Fruit fly (Drosophila melanogaster) whole organism, embryonic: Measurements from ENCODE around the gene CG14439.

Experiments
- ATbp ChIP-seq: fragments of 200-800 bp; sonication (Bioruptor generic); optimal IDR thresholded peaks from 2 replicates; lab custom pipeline; 2017; ENCODE audit warnings: missing biosample characterization, mild to moderate bottlenecking, missing genetic modification characterization, missing genetic modification reagents
- Bteb2 ChIP-seq: fragments of 200-800 bp; sonication (Bioruptor generic); optimal IDR thresholded peaks from 2 replicates; lab custom pipeline; 2016; ENCODE audit warnings: missing biosample characterization, missing genetic modification characterization
- CG10654 ChIP-seq: fragments of 200-800 bp; sonication (Bioruptor generic); optimal IDR thresholded peaks from 2 replicates; lab custom pipeline; 2016; ENCODE audit warnings: missing biosample characterization, missing genetic modification characterization
- CG11560 ChIP-seq: fragments of 200-800 bp; sonication (Bioruptor generic); IDR thresholded peaks from 3 replicates; pipeline ENCODE4 v1.3.6; 2022; ENCODE audit warnings: missing biosample characterization, missing genetic modification characterization
- CG11723 ChIP-seq: fragments of 200-800 bp; sonication (Bioruptor generic); optimal IDR thresholded peaks from 2 replicates; lab custom pipeline; 2017; ENCODE audit warnings: missing biosample characterization, mild to moderate bottlenecking, missing genetic modification characterization
- CG12104 ChIP-seq: fragments of 200-800 bp; sonication (Bioruptor generic); optimal IDR thresholded peaks from 3 replicates; lab custom pipeline; 2016; ENCODE audit warnings: missing biosample characterization, missing genetic modification characterization
- CG13287 ChIP-seq: fragments of 200-800 bp; sonication (Bioruptor generic); IDR thresholded peaks from 2 replicates; pipeline ENCODE4 v1.3.6; 2022; ENCODE audit warnings: missing biosample characterization, missing genetic modification characterization; ENCODE audit not compliant: partially characterized antibody
- CG13296 ChIP-seq: fragments of 200-800 bp; sonication (Bioruptor generic); optimal IDR thresholded peaks from 3 replicates; lab custom pipeline; 2018; ENCODE audit warnings: missing biosample characterization, mild to moderate bottlenecking, missing genetic modification characterization
- CG13894 ChIP-seq: fragments of 200-800 bp; sonication (Bioruptor generic); optimal IDR thresholded peaks from 3 replicates; lab custom pipeline; 2018; ENCODE audit warnings: missing biosample characterization, mild to moderate bottlenecking, missing genetic modification characterization, moderate library complexity
- CG18011 ChIP-seq: fragments of 200-800 bp; sonication (Bioruptor generic); optimal IDR thresholded peaks from 2 replicates; lab custom pipeline; 2017; ENCODE audit warnings: missing biosample characterization, missing genetic modification characterization, mild to moderate bottlenecking, moderate library complexity, missing genotype
- CG1832 ChIP-seq: fragments of 200-800 bp; sonication (Bioruptor generic); optimal IDR thresholded peaks from 2 replicates; lab custom pipeline; 2017; ENCODE audit warnings: missing biosample characterization, mild to moderate bottlenecking, missing genetic modification characterization, inconsistent platforms
- CG18599 ChIP-seq: fragments of 200-800 bp; sonication (Bioruptor generic); optimal IDR thresholded peaks from 3 replicates; lab custom pipeline; 2017; ENCODE audit warnings: missing biosample characterization, missing genetic modification characterization, mild to moderate bottlenecking, moderate library complexity, missing genetic modification reagents
- CG2202 ChIP-seq: fragments of 200-800 bp; sonication (Bioruptor generic); optimal IDR thresholded peaks from 2 replicates; lab custom pipeline; 2018; ENCODE audit warnings: missing biosample characterization, mild to moderate bottlenecking, missing genetic modification characterization
- CG2875 ChIP-seq: fragments of 200-800 bp; sonication (Bioruptor generic); optimal IDR thresholded peaks from 2 replicates; lab custom pipeline; 2017; ENCODE audit warnings: missing biosample characterization, mild to moderate bottlenecking, missing genetic modification characterization, missing genetic modification reagents
- CG32532 ChIP-seq: fragments of 200-800 bp; sonication (Bioruptor generic); IDR thresholded peaks from 2 replicates; pipeline ENCODE4 v1.3.6; 2022; ENCODE audit warnings: missing biosample characterization, missing genetic modification characterization
- CG3995 ChIP-seq: fragments of 200-800 bp; sonication (Bioruptor generic); optimal IDR thresholded peaks from 3 replicates; lab custom pipeline; 2016; ENCODE audit warnings: missing biosample characterization, missing genetic modification characterization
- CG6175 ChIP-seq: fragments of 200-800 bp; sonication (Bioruptor generic); IDR thresholded peaks from 3 replicates; pipeline ENCODE4 v1.3.6; 2022; ENCODE audit warnings: missing biosample characterization, missing genetic modification characterization
- CG6254 ChIP-seq: fragments of 200-800 bp; sonication (Bioruptor generic); optimal IDR thresholded peaks from 3 replicates; lab custom pipeline; 2017; ENCODE audit warnings: mild to moderate bottlenecking, missing biosample characterization, missing genetic modification reagents, missing genetic modification characterization
- CG6813 ChIP-seq: fragments of 200-800 bp; sonication (Bioruptor generic); optimal IDR thresholded peaks from 2 replicates; lab custom pipeline; 2017; ENCODE audit warnings: missing biosample characterization, missing genetic modification characterization, mild to moderate bottlenecking, moderate library complexity, missing genetic modification reagents
- CG6854 ChIP-seq: fragments of 200-800 bp; sonication (Bioruptor generic); optimal IDR thresholded peaks from 3 replicates; lab custom pipeline; 2017; ENCODE audit warnings: missing biosample characterization, mild to moderate bottlenecking, missing genetic modification characterization
- CG7963 ChIP-seq: fragments of 200-800 bp; sonication (Bioruptor generic); IDR thresholded peaks from 3 replicates; pipeline ENCODE4 v1.3.6; 2022; ENCODE audit warnings: missing biosample characterization, missing genetic modification characterization; ENCODE audit not compliant: partially characterized antibody
- CG9437 ChIP-seq: fragments of 200-800 bp; sonication (Bioruptor generic); optimal IDR thresholded peaks from 2 replicates; lab custom pipeline; 2018; ENCODE audit warnings: missing biosample characterization, mild to moderate bottlenecking, missing genetic modification characterization
- CG9817 ChIP-seq: fragments of 200-800 bp; sonication (Bioruptor generic); optimal IDR thresholded peaks from 2 replicates; lab custom pipeline; 2018; ENCODE audit warnings: missing biosample characterization, mild to moderate bottlenecking, missing genetic modification characterization, moderate library complexity
- CHES-1-like ChIP-seq: fragments of 200-800 bp; sonication (Bioruptor generic); optimal IDR thresholded peaks from 2 replicates; lab custom pipeline; 2016; ENCODE audit warnings: missing biosample characterization, missing genetic modification characterization
- Doc3 ChIP-seq: fragments of 200-800 bp; sonication (Bioruptor generic); IDR thresholded peaks from 3 replicates; pipeline ENCODE4 v1.3.6; 2022; ENCODE audit warnings: missing biosample characterization, missing genetic modification characterization; ENCODE audit not compliant: partially characterized antibody
- Gug ChIP-seq: fragments of 200-800 bp; sonication (Bioruptor generic); IDR thresholded peaks from 4 replicates; pipeline ENCODE4 v1.3.6; 2022; ENCODE audit warnings: missing biosample characterization, missing genetic modification characterization
- Hmr ChIP-seq: fragments of 200-800 bp; sonication (Bioruptor generic); optimal IDR thresholded peaks from 3 replicates; lab custom pipeline; 2017; ENCODE audit warnings: mild to moderate bottlenecking, missing biosample characterization, missing genetic modification reagents, missing genetic modification characterization
- Six4 ChIP-seq: fragments of 200-800 bp; sonication (Bioruptor generic); optimal IDR thresholded peaks from 2 replicates; lab custom pipeline; 2016; ENCODE audit warnings: missing biosample characterization, missing genetic modification characterization
- TFAM ChIP-seq: fragments of 200-800 bp; sonication (Bioruptor generic); optimal IDR thresholded peaks from 2 replicates; lab custom pipeline; 2017; ENCODE audit warnings: missing biosample characterization, missing genetic modification characterization, inconsistent platforms
- YL-1 ChIP-seq: fragments of 200-800 bp; sonication (Bioruptor generic); optimal IDR thresholded peaks from 3 replicates; lab custom pipeline; 2017; ENCODE audit warnings: missing biosample characterization, mild to moderate bottlenecking, missing genetic modification characterization
- bab2 ChIP-seq: fragments of 200-800 bp; sonication (Bioruptor generic); optimal IDR thresholded peaks from 2 replicates; lab custom pipeline; 2016; ENCODE audit warnings: missing biosample characterization, missing genetic modification characterization
- dm ChIP-seq: fragments of 200-800 bp; sonication (Bioruptor generic); optimal IDR thresholded peaks from 3 replicates; lab custom pipeline; 2016; ENCODE audit warnings: missing biosample characterization, missing genetic modification characterization
- dpn ChIP-seq, 2 experiments: fragments of 200-800 bp; sonication (Bioruptor generic); optimal IDR thresholded peaks; 3 replicates each; lab custom pipeline; 2016; ENCODE audit warnings: missing biosample characterization in 2 of 2, missing genetic modification characterization in 2 of 2
- fd3F ChIP-seq: fragments of 200-800 bp; sonication (Bioruptor generic); optimal IDR thresholded peaks from 2 replicates; lab custom pipeline; 2018; ENCODE audit warnings: missing biosample characterization, mild to moderate bottlenecking, missing genetic modification characterization, moderate library complexity
- lbe ChIP-seq: fragments of 200-800 bp; sonication (Bioruptor generic); optimal IDR thresholded peaks from 2 replicates; lab custom pipeline; 2016; ENCODE audit warnings: missing biosample characterization, mild to moderate bottlenecking, missing genetic modification characterization
- lov ChIP-seq, 2 experiments: fragments of 200-800 bp in 1 of 2; fragments of >200 bp in 1 of 2; sonication (Bioruptor generic) in 1 of 2; IDR thresholded peaks in 1 of 2; optimal IDR thresholded peaks in 1 of 2; 2 replicates in 1 of 2; 3 replicates in 1 of 2; pipeline versions ENCODE4 v1.3.6 to Lab custom; 2017 to 2022; ENCODE audit warnings: missing biosample characterization in 1 of 2, missing genetic modification characterization in 1 of 2
- nau ChIP-seq: fragments of 200-800 bp; sonication (Bioruptor generic); optimal IDR thresholded peaks from 3 replicates; lab custom pipeline; 2017; ENCODE audit warnings: missing biosample characterization, mild to moderate bottlenecking, missing genetic modification characterization, missing genetic modification reagents
- nmo ChIP-seq: fragments of 200-800 bp; sonication (Bioruptor generic); optimal IDR thresholded peaks from 2 replicates; lab custom pipeline; 2018; ENCODE audit warnings: missing biosample characterization, mild to moderate bottlenecking, missing genetic modification characterization, moderate library complexity
- nom ChIP-seq: fragments of 200-800 bp; sonication (Bioruptor generic); optimal IDR thresholded peaks from 2 replicates; lab custom pipeline; 2017; ENCODE audit warnings: missing biosample characterization, missing genetic modification characterization, mild to moderate bottlenecking, moderate library complexity, missing genetic modification reagents
- pfk ChIP-seq: fragments of 200-800 bp; sonication (Bioruptor generic); optimal IDR thresholded peaks from 2 replicates; lab custom pipeline; 2018; ENCODE audit warnings: missing biosample characterization, mild to moderate bottlenecking, missing genetic modification characterization, moderate library complexity
- rib ChIP-seq: fragments of 200-800 bp; sonication (Bioruptor generic); IDR thresholded peaks from 2 replicates; pipeline ENCODE4 v1.3.6; 2022; ENCODE audit warnings: missing biosample characterization, missing genetic modification characterization
- salm ChIP-seq: fragments of 200-800 bp; sonication (Bioruptor generic); optimal IDR thresholded peaks from 2 replicates; lab custom pipeline; 2018; ENCODE audit warnings: missing biosample characterization, mild to moderate bottlenecking, missing genetic modification characterization
- sd ChIP-seq: fragments of 200-800 bp; sonication (Bioruptor generic); optimal IDR thresholded peaks from 3 replicates; lab custom pipeline; 2018; ENCODE audit warnings: missing biosample characterization, mild to moderate bottlenecking, missing genetic modification characterization, moderate library complexity
- sens-2 ChIP-seq: fragments of 200-800 bp; sonication (Bioruptor generic); IDR thresholded peaks from 2 replicates; pipeline ENCODE4 v1.3.6; 2022; ENCODE audit warnings: missing biosample characterization, missing genetic modification characterization
- tap ChIP-seq: fragments of 200-800 bp; optimal IDR thresholded peaks from 3 replicates; lab custom pipeline; 2019; ENCODE audit warnings: missing biosample characterization, mild to moderate bottlenecking, missing genetic modification characterization, moderate library complexity
- tll ChIP-seq, 2 experiments: fragments of 200-800 bp in 1 of 2; fragments of >200 bp in 1 of 2; sonication (Bioruptor generic) in 1 of 2; optimal IDR thresholded peaks; 2 replicates each; lab custom pipeline; 2017 to 2019; ENCODE audit warnings: missing biosample characterization in 2 of 2, missing genetic modification characterization in 2 of 2, mild to moderate bottlenecking in 1 of 2, moderate library complexity in 1 of 2
- unpg ChIP-seq: fragments of 200-800 bp; sonication (Bioruptor generic); optimal IDR thresholded peaks from 3 replicates; lab custom pipeline; 2018; ENCODE audit warnings: missing biosample characterization, mild to moderate bottlenecking, missing genetic modification characterization, moderate library complexity
- wor ChIP-seq: fragments of 200-800 bp; sonication (Bioruptor generic); IDR thresholded peaks from 2 replicates; pipeline ENCODE4 v1.3.6; 2022; ENCODE audit warnings: missing biosample characterization, missing genetic modification characterization
- yki ChIP-seq: fragments of >200 bp; optimal IDR thresholded peaks from 3 replicates; lab custom pipeline; 2018

Gene CG14439

DNA sequence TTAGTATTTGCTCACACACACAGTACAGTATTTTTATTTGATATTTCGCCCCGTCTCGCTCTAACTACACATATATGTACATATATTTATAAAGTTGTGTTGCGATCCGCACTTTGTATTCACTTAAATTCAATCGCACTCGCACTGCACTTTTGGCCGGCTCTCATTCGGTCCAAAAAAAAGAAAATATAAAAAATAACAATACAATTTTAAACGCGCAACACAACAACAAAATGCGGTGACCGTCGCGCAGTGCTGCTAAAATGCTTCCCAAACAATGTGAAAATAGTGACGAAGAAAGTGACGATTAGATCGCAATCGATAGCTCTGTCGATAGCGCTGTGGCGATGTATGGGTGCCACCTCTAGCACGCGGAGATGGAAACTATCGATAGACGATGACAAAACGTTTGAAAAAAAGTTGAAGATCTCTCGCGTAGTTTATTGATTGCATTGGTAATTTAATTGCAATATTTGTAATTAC lies 56.0 kb downstream of the CG14439 start, which contains the start of the genes C3G and pod1 (continued):
- peak; percentile 92 for TF ChIP-seq CG3995 (GFP tag; lab: Kevin White, UChicago)
- TF ChIP-seq CG1832 (GFP tag; lab: Kevin White, UChicago): no peak
- TF ChIP-seq lbe (GFP tag; lab: Kevin White, UChicago): peak; percentile 32
- no peak for TF ChIP-seq CG18599
- no peak for TF ChIP-seq fd3F (GFP tag; lab: Kevin White, UChicago)
- no peak for TF ChIP-seq Bteb2
- TF ChIP-seq sens-2 (GFP tag; lab: Robert Waterston, UW): no peak
- TF ChIP-seq ATbp (GFP tag; lab: Kevin White, UChicago): no peak
- TF ChIP-seq Hmr: peak; percentile 59
- no peak for TF ChIP-seq CG6813 (GFP tag; lab: Kevin White, UChicago)
- peak; percentile 5 for TF ChIP-seq CG13296 (GFP tag; lab: Kevin White, UChicago)
- no peak for TF ChIP-seq nau (GFP tag; lab: Kevin White, UChicago)
- TF ChIP-seq nmo (GFP tag; lab: Kevin White, UChicago): peak; percentile 60
- TF ChIP-seq lov (optimal IDR thresholded peaks at IDR 0.05; lab: Kevin White, UChicago): no peak
- no peak for TF ChIP-seq lov (GFP tag; IDR thresholded peaks at IDR 0.05; lab: Robert Waterston, UW)
- TF ChIP-seq tap (tag; lab: Kevin White, UChicago): no peak
- no peak for TF ChIP-seq pfk (GFP tag; lab: Kevin White, UChicago)
- peak; percentile 33 to 35 for TF ChIP-seq dpn (GFP tag; optimal IDR thresholded peaks at IDR 0.05; lab: Kevin White, UChicago)
- no peak for TF ChIP-seq Six4 (GFP tag; lab: Kevin White, UChicago)
- TF ChIP-seq CG13287: peak; percentile 96
- TF ChIP-seq CG11723 (GFP tag; lab: Kevin White, UChicago): no peak
- TF ChIP-seq bab2: no peak
- TF ChIP-seq CG6854 (GFP tag; lab: Kevin White, UChicago): no peak
- TF ChIP-seq CG11560: peak; percentile 54; the same call in 2 of the 3 replicates
- TF ChIP-seq Gug: peak; percentile 65; the same call in 2 of the 4 replicates
- TF ChIP-seq tll (GFP tag; optimal IDR thresholded peaks at IDR 0.05; lab: Kevin White, UChicago): no peak
- TF ChIP-seq CG13894 (tag; lab: Kevin White, UChicago): peak; percentile 67
- TF ChIP-seq YL-1 (GFP tag; lab: Kevin White, UChicago): peak; percentile 15
- peak; percentile 89 for TF ChIP-seq Doc3 (GFP tag; lab: Robert Waterston, UW)
- TF ChIP-seq yki (lab: Kevin White, UChicago): no peak
- TF ChIP-seq CG6175 (GFP tag; lab: Robert Waterston, UW): no peak
- TF ChIP-seq CG6254 (GFP tag; lab: Kevin White, UChicago): no peak
- TF ChIP-seq rib (GFP tag; lab: Robert Waterston, UW): peak; percentile 67; the same call in 1 of the 2 replicates
- TF ChIP-seq CG10654 (GFP tag; lab: Kevin White, UChicago): no peak
- TF ChIP-seq CG9817 (tag; lab: Kevin White, UChicago): peak; percentile 13
- TF ChIP-seq CHES-1-like: peak; percentile 70
- TF ChIP-seq CG2875: no peak
- no peak for TF ChIP-seq CG2202 (tag; lab: Kevin White, UChicago)
- TF ChIP-seq TFAM (GFP tag; lab: Kevin White, UChicago): no peak
- TF ChIP-seq CG32532: no peak
- peak; percentile 96 for TF ChIP-seq CG7963 (GFP tag; lab: Robert Waterston, UW)
- peak; percentile 23 for TF ChIP-seq CG18011 (GFP tag; lab: Kevin White, UChicago)
- peak; percentile 58 for TF ChIP-seq sd (tag; lab: Kevin White, UChicago)
- TF ChIP-seq unpg (GFP tag; lab: Kevin White, UChicago): peak; percentile 23
- TF ChIP-seq dm (GFP tag; lab: Kevin White, UChicago): no peak
- TF ChIP-seq CG9437 (GFP tag; lab: Kevin White, UChicago): no peak
- no peak for TF ChIP-seq wor (GFP tag; lab: Robert Waterston, UW)
- TF ChIP-seq salm: no peak
- TF ChIP-seq CG12104 (GFP tag; lab: Kevin White, UChicago): no peak
- no peak for TF ChIP-seq nom (GFP tag; lab: Kevin White, UChicago)
